Worm (Caenorhabditis elegans): ENCODE results near the gene srx-17.

The srx-17 gene

DNA sequence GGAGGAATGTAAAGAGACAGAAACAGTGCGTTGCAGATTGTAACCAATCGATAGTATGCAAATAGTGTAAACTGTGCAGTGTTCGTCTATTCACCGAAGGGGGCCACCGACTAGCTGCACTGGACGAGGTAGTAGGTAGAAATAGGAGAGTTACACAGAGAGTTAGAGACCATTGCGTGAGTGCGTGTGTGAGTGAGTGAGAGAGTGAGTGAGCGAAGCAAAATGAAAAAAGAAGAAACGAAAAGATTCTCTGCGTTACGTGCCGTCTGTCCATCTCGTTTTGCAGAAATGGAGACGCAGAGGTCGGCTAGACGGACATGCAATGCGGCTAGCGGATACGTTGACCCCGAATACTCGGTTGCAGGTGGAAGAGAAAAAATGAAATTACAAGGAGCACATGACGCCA is 32.5 kb upstream of the srx-17 start (continued):
- TF ChIP-seq ceh-9 (tag; optimal IDR thresholded peaks at IDR 0.05) (no peak), unc-42 (tag; optimal IDR thresholded peaks at IDR 0.05) (peak; percentile 53), Y22D7AL.16 (tag; optimal IDR thresholded peaks at IDR 0.05) (no peak), elt-2 (tag; optimal IDR thresholded peaks at IDR 0.05) (peak; percentile 18), ceh-18 (tag; optimal IDR thresholded peaks at IDR 0.05) (peak; percentile 72), eyg-1 (tag; optimal IDR thresholded peaks at IDR 0.05) (no peak), ceh-24 (tag; optimal IDR thresholded peaks at IDR 0.05) (no peak), odd-2 (tag; optimal IDR thresholded peaks at IDR 0.05) (no peak), pha-4 (tag; optimal IDR thresholded peaks at IDR 0.05) (no peak), fkh-6 (tag; optimal IDR thresholded peaks at IDR 0.05) (no peak), ceh-30 (tag; optimal IDR thresholded peaks at IDR 0.05) (peak; percentile 9), pax-1 (tag; optimal IDR thresholded peaks at IDR 0.05) (peak; percentile 12), unc-3 (GFP tag; conservative IDR thresholded peaks at IDR 0.05) (no peak), unc-3 (tag; optimal IDR thresholded peaks at IDR 0.05) (no peak), pag-3 (tag; optimal IDR thresholded peaks at IDR 0.05; ENCODE audit: borderline replicate concordance) (no peak), ztf-16 (tag; optimal IDR thresholded peaks at IDR 0.05) (no peak), ahr-1 (tag; optimal IDR thresholded peaks at IDR 0.05) (no peak), lin-11 (tag; optimal IDR thresholded peaks at IDR 0.05) (no peak), elt-4 (tag; optimal IDR thresholded peaks at IDR 0.05) (no peak), pat-9 (tag; optimal IDR thresholded peaks at IDR 0.05) (no peak), tbx-2 (tag; optimal IDR thresholded peaks at IDR 0.05) (peak; percentile 82), mec-3 (tag; optimal IDR thresholded peaks at IDR 0.05; ENCODE audit: borderline replicate concordance) (no peak), C38D4.7 (GFP tag; optimal IDR thresholded peaks at IDR 0.05) (no peak), hlh-6 (tag; optimal IDR thresholded peaks at IDR 0.05) (no peak), pros-1 (tag; optimal IDR thresholded peaks at IDR 0.05) (peak; percentile 49)

DNA sequence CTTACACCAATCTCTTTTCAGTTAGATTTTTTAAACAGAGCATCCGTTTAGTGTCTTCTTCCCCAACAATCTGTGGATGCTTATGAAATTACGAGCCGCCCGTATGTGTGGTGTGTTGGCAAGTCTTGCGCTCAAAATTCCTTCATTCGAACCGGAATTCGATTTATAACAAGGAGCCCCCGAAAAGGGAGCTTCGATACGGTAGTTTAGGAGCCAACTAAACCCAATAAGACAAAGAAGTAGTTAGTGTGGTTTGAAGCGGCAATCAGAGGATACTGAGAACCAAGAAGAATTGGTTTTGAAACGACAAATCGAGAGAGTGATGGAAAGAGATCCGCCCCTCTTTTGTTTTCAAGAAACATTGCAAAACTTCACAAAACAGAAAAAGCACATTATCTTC is 28.7 kb upstream of the srx-17 start:
- peak; percentile 68 for TF ChIP-seq unc-42 (tag; optimal IDR thresholded peaks at IDR 0.05)
- no peak for TF ChIP-seq pax-1 (tag; optimal IDR thresholded peaks at IDR 0.05)

DNA sequence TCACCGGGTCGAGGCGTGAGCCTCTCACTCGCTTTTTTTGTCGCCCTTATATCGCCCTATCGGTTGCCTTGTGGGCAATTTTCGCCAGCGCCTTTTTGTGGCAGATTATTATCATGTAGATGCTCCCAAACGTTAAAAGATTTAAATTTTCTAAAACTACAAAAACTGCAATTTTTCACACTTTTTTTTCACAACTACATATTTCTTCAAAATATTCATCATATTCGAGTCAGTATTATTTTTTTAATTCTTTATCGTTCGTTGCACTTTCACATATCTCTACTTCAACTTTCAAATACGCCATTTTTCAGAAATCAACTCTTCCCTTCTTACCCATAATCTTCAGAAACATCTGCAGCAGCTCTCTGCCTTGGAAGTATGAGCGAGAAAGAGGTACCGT is 28.1 kb upstream of the srx-17 start, which contains the start of gene ceh-24:
ceh-24 (plus strand) TSS at position 301 of the 400 bp plus-strand sequence.
- no peak for TF ChIP-seq ceh-9 (tag; optimal IDR thresholded peaks at IDR 0.05)

DNA sequence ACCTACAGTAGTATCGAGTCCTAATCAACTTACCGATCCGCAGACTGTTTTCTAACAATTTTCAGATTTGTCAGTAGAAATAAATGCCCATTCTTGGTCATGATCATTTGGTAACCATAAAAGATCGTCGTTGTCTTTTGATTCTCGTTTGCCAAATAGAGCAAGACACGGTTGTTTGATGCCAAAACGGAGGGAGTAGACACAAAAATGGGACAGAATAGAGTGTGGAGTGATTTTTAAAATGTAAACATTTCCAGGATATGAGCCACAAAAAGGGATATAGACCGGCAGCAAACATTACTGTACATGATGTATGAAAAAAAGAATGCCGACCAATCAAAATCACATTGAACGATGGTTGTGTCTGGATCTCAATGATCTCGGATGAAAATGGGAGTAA is 24.1 kb upstream of the srx-17 start, which contains the start of gene F55B12.2:
F55B12.2 (minus strand) TSS at position 101 of the 400 bp plus-strand sequence.
- TF ChIP-seq hlh-13 (GFP tag; optimal IDR thresholded peaks at IDR 0.05) (no peak), odd-2 (tag; optimal IDR thresholded peaks at IDR 0.05) (no peak), zip-5 (tag; optimal IDR thresholded peaks at IDR 0.05) (no peak), nhr-11 (tag; optimal IDR thresholded peaks at IDR 0.05) (no peak), pha-4 (tag; optimal IDR thresholded peaks at IDR 0.05) (no peak)

DNA sequence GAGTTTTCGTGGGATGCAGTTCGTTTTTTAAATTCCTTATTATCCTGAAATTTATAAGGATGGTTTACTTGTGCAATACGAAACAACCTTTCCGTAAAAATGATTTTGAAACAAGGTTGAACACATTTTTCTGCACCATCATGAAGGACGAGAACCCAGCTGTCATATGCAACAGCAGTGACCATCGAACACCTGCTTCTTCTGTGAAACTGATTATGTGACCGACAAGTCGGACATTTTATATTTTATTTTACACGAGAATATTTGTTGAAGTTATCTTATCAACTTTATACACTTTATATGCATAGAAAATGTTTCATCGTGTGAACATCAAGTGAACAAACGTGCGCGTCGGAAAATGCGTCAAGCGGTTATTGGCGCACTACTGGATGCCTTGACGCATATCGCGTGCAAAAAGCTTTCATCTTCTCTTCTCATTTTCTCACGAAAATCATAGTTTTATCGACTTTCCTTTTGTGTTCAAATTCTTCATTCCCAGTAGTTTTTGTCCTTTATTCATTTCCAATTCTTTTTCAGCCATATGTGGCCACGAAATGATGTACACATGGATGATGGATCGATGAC is 22.1 kb upstream of the srx-17 start, which contains the start of gene sel-10:
sel-10 (plus strand) TSS at position 538 of the 585 bp plus-strand sequence.
- TF ChIP-seq nfya-1 (tag; optimal IDR thresholded peaks at IDR 0.05) (peak; percentile 25), elt-2 (tag; optimal IDR thresholded peaks at IDR 0.05) (peak; percentile 41), ceh-31 (tag; optimal IDR thresholded peaks at IDR 0.05) (peak; percentile 33), rnt-1 (tag; optimal IDR thresholded peaks at IDR 0.05) (peak; percentile 11), ceh-48 (tag; optimal IDR thresholded peaks at IDR 0.05) (peak; percentile 7), unc-3 (GFP tag; conservative IDR thresholded peaks at IDR 0.05) (no peak), unc-3 (tag; optimal IDR thresholded peaks at IDR 0.05) (no peak), hlh-8 (tag; optimal IDR thresholded peaks at IDR 0.05) (no peak), tbx-2 (tag; optimal IDR thresholded peaks at IDR 0.05) (peak; percentile 19)

All from whole organism, late embryonic.